Fruit fly (Drosophila melanogaster) whole organism, prepupa: Measurements from ENCODE around the gene CG5107.

Source experiments
- Blimp-1 ChIP-seq: fragments of 200-800 bp; sonication (Bioruptor generic); optimal IDR thresholded peaks from 3 replicates; lab custom pipeline; 2017; ENCODE audit warnings: missing biosample characterization, missing genetic modification characterization, mild to moderate bottlenecking, moderate library complexity, missing genetic modification reagents
- CG10631 ChIP-seq: fragments of 200-800 bp; sonication (Bioruptor generic); optimal IDR thresholded peaks from 2 replicates; lab custom pipeline; 2016; ENCODE audit warnings: missing biosample characterization, missing genetic modification characterization
- CG10669 ChIP-seq: fragments of 200-800 bp; sonication (Bioruptor generic); optimal IDR thresholded peaks from 3 replicates; lab custom pipeline; 2018; ENCODE audit warnings: missing biosample characterization, mild to moderate bottlenecking, missing genetic modification characterization, moderate library complexity
- CG11294 ChIP-seq: fragments of 200-800 bp; sonication (Bioruptor generic); IDR thresholded peaks from 2 replicates; pipeline ENCODE4 v1.3.6; 2022; ENCODE audit warnings: missing biosample characterization, missing genetic modification characterization
- CG11762 ChIP-seq: fragments of 200-800 bp; sonication (Bioruptor generic); optimal IDR thresholded peaks from 3 replicates; lab custom pipeline; 2016; ENCODE audit warnings: missing biosample characterization, missing genetic modification characterization; ENCODE audit not compliant: insufficient read depth
- CG11902 ChIP-seq: fragments of 200-800 bp; sonication (Bioruptor generic); optimal IDR thresholded peaks from 3 replicates; lab custom pipeline; 2016; ENCODE audit warnings: missing biosample characterization, missing genetic modification characterization
- CG16779 ChIP-seq: fragments of 200-800 bp; sonication (Bioruptor generic); optimal IDR thresholded peaks from 3 replicates; lab custom pipeline; 2017; ENCODE audit warnings: missing biosample characterization, mild to moderate bottlenecking, missing genetic modification characterization
- CG3032 ChIP-seq: fragments of 200-800 bp; optimal IDR thresholded peaks from 2 replicates; lab custom pipeline; 2019; ENCODE audit warnings: missing biosample characterization, mild to moderate bottlenecking, missing genetic modification characterization, moderate library complexity
- CG31627 ChIP-seq: fragments of 200-800 bp; sonication (Bioruptor generic); optimal IDR thresholded peaks from 3 replicates; lab custom pipeline; 2016; ENCODE audit warnings: missing biosample characterization, missing genetic modification characterization
- CG32006 ChIP-seq: fragments of 200-800 bp; sonication (Bioruptor generic); optimal IDR thresholded peaks from 3 replicates; lab custom pipeline; 2017; ENCODE audit warnings: missing biosample characterization, mild to moderate bottlenecking, missing genetic modification characterization
- CG4318 ChIP-seq: fragments of 200-800 bp; sonication (Bioruptor generic); optimal IDR thresholded peaks from 3 replicates; lab custom pipeline; 2017; ENCODE audit warnings: missing biosample characterization, mild to moderate bottlenecking, missing genetic modification characterization
- CG6276 ChIP-seq: fragments of 200-800 bp; sonication (Bioruptor generic); optimal IDR thresholded peaks from 2 replicates; lab custom pipeline; 2017; ENCODE audit warnings: missing biosample characterization, mild to moderate bottlenecking, missing genetic modification characterization
- CG6792 ChIP-seq: fragments of 200-800 bp; sonication (Bioruptor generic); optimal IDR thresholded peaks from 3 replicates; lab custom pipeline; 2016; ENCODE audit warnings: missing biosample characterization, missing genetic modification characterization
- CG6808 ChIP-seq: fragments of 200-800 bp; sonication (Bioruptor generic); optimal IDR thresholded peaks from 3 replicates; lab custom pipeline; 2017; ENCODE audit warnings: missing biosample characterization, missing genetic modification characterization, mild to moderate bottlenecking, moderate library complexity, missing genetic modification reagents
- CG6854 ChIP-seq: fragments of 200-800 bp; sonication (Bioruptor generic); optimal IDR thresholded peaks from 2 replicates; lab custom pipeline; 2017; ENCODE audit warnings: missing biosample characterization, mild to moderate bottlenecking, missing genetic modification characterization
- CG7368 ChIP-seq: fragments of 200-800 bp; sonication (Bioruptor generic); optimal IDR thresholded peaks from 3 replicates; lab custom pipeline; 2016; ENCODE audit warnings: missing biosample characterization, missing genetic modification characterization
- CG8119 ChIP-seq: fragments of 200-800 bp; sonication (Bioruptor generic); IDR thresholded peaks from 3 replicates; pipeline ENCODE4 v1.3.6; 2022; ENCODE audit warnings: missing biosample characterization, missing genetic modification characterization
- CG8319 ChIP-seq: fragments of 200-800 bp; sonication (Bioruptor generic); optimal IDR thresholded peaks from 3 replicates; lab custom pipeline; 2016; ENCODE audit warnings: missing biosample characterization, missing genetic modification characterization
- CG8632 ChIP-seq: fragments of 200-800 bp; sonication (Bioruptor generic); optimal IDR thresholded peaks from 3 replicates; lab custom pipeline; 2016; ENCODE audit warnings: missing biosample characterization, missing genetic modification characterization
- CG9139 ChIP-seq: fragments of 200-800 bp; sonication (Bioruptor generic); optimal IDR thresholded peaks from 3 replicates; lab custom pipeline; 2017; ENCODE audit warnings: missing biosample characterization, mild to moderate bottlenecking, missing genetic modification characterization
- Eip78C ChIP-seq: fragments of 200-800 bp; sonication (Bioruptor generic); peaks from one replicate; lab custom pipeline; 2016; ENCODE audit warnings: missing biosample characterization, missing genetic modification characterization
- Ets21C ChIP-seq: fragments of 200-800 bp; sonication (Bioruptor generic); optimal IDR thresholded peaks from 3 replicates; lab custom pipeline; 2016; ENCODE audit warnings: missing biosample characterization, missing genetic modification characterization
- Ets96B ChIP-seq: fragments of 200-800 bp; optimal IDR thresholded peaks from 2 replicates; lab custom pipeline; 2019; ENCODE audit warnings: missing biosample characterization, mild to moderate bottlenecking, missing genetic modification characterization, moderate library complexity
- Gug ChIP-seq: fragments of 200-800 bp; sonication (Bioruptor generic); IDR thresholded peaks from 2 replicates; pipeline ENCODE4 v1.3.6; 2022; ENCODE audit warnings: missing biosample characterization, missing genetic modification characterization
- Hr38 ChIP-seq: sonication (Bioruptor generic); optimal IDR thresholded peaks from 2 replicates; lab custom pipeline; 2016; ENCODE audit warnings: missing biosample characterization, missing genetic modification characterization
- Hr39 ChIP-seq: fragments of 200-800 bp; sonication (Bioruptor generic); optimal IDR thresholded peaks from 2 replicates; lab custom pipeline; 2016; ENCODE audit warnings: missing biosample characterization, missing genetic modification characterization
- Hr4 ChIP-seq: fragments of 200-800 bp; sonication (Bioruptor generic); optimal IDR thresholded peaks from 3 replicates; lab custom pipeline; 2016; ENCODE audit warnings: missing biosample characterization, missing genetic modification characterization
- Lpt ChIP-seq: fragments of 200-800 bp; sonication (Bioruptor generic); optimal IDR thresholded peaks from 3 replicates; lab custom pipeline; 2016; ENCODE audit warnings: missing biosample characterization, missing genetic modification characterization
- Met ChIP-seq: fragments of 200-800 bp; sonication (Bioruptor generic); optimal IDR thresholded peaks from 3 replicates; lab custom pipeline; 2016; ENCODE audit warnings: missing biosample characterization, missing genetic modification characterization
- Sox102F ChIP-seq: fragments of 200-800 bp; sonication (Bioruptor generic); optimal IDR thresholded peaks from 2 replicates; lab custom pipeline; 2016; ENCODE audit warnings: missing biosample characterization, mild to moderate bottlenecking, missing genetic modification characterization
- Sox15 ChIP-seq: fragments of 200-800 bp; sonication (Bioruptor generic); optimal IDR thresholded peaks from 3 replicates; lab custom pipeline; 2016; ENCODE audit warnings: missing biosample characterization, missing genetic modification characterization
- achi ChIP-seq: fragments of 200-800 bp; sonication (Bioruptor generic); optimal IDR thresholded peaks from 3 replicates; lab custom pipeline; 2016; ENCODE audit warnings: missing biosample characterization, missing genetic modification characterization
- acj6 ChIP-seq: fragments of 200-800 bp; sonication (Bioruptor generic); optimal IDR thresholded peaks from 3 replicates; lab custom pipeline; 2016; ENCODE audit warnings: missing biosample characterization, missing genetic modification characterization
- dac ChIP-seq: fragments of 200-800 bp; sonication (Bioruptor generic); optimal IDR thresholded peaks from 2 replicates; lab custom pipeline; 2017; ENCODE audit warnings: missing biosample characterization, mild to moderate bottlenecking, missing genetic modification characterization
- dsx ChIP-seq: fragments of 200-800 bp; optimal IDR thresholded peaks from 3 replicates; lab custom pipeline; 2019; ENCODE audit warnings: missing biosample characterization, mild to moderate bottlenecking, missing genetic modification characterization, moderate library complexity; ENCODE audit not compliant: poor library complexity, severe bottlenecking
- eg ChIP-seq: fragments of 200-800 bp; sonication (Bioruptor generic); IDR thresholded peaks from 3 replicates; pipeline ENCODE4 v1.3.6; 2022; ENCODE audit warnings: missing biosample characterization, missing genetic modification characterization
- esn ChIP-seq: fragments of 200-800 bp; sonication (Bioruptor generic); optimal IDR thresholded peaks from 2 replicates; lab custom pipeline; 2016; ENCODE audit warnings: missing biosample characterization, mild to moderate bottlenecking, missing genetic modification characterization, moderate library complexity
- fd59A ChIP-seq: fragments of 200-800 bp; sonication (Bioruptor generic); optimal IDR thresholded peaks from 2 replicates; lab custom pipeline; 2017; ENCODE audit warnings: missing biosample characterization, mild to moderate bottlenecking, missing genetic modification characterization, missing genetic modification reagents
- net ChIP-seq: fragments of 200-800 bp; sonication (Bioruptor generic); optimal IDR thresholded peaks from 3 replicates; lab custom pipeline; 2016; ENCODE audit warnings: missing biosample characterization, missing genetic modification characterization
- pdm3 ChIP-seq: fragments of 200-800 bp; sonication (Bioruptor generic); optimal IDR thresholded peaks from 3 replicates; lab custom pipeline; 2016; ENCODE audit warnings: missing biosample characterization, missing genetic modification characterization
- salr ChIP-seq, 2 experiments: fragments of 200-800 bp; sonication (Bioruptor generic); optimal IDR thresholded peaks; 3 replicates each; lab custom pipeline; 2016 to 2018; ENCODE audit warnings: missing biosample characterization in 2 of 2, missing genetic modification characterization in 2 of 2, mild to moderate bottlenecking in 1 of 2
- spab ChIP-seq: fragments of 200-800 bp; sonication (Bioruptor generic); optimal IDR thresholded peaks from 2 replicates; lab custom pipeline; 2017; ENCODE audit warnings: missing biosample characterization, mild to moderate bottlenecking, missing genetic modification characterization, missing genetic modification reagents
- ss ChIP-seq, 2 experiments: fragments of 200-800 bp; sonication (Bioruptor generic); optimal IDR thresholded peaks; 2 replicates in 1 of 2; 3 replicates in 1 of 2; lab custom pipeline; 2017 to 2018; ENCODE audit warnings: mild to moderate bottlenecking in 2 of 2, missing biosample characterization in 2 of 2, missing genetic modification characterization in 2 of 2, moderate library complexity in 1 of 2
- topi ChIP-seq: fragments of 200-800 bp; sonication (Bioruptor generic); optimal IDR thresholded peaks from 3 replicates; lab custom pipeline; 2016; ENCODE audit warnings: missing biosample characterization, missing genetic modification characterization
- vri ChIP-seq: fragments of 200-800 bp; sonication (Bioruptor generic); optimal IDR thresholded peaks from 3 replicates; lab custom pipeline; 2016; ENCODE audit warnings: missing biosample characterization, mild to moderate bottlenecking, missing genetic modification characterization

Gene CG5107

DNA sequence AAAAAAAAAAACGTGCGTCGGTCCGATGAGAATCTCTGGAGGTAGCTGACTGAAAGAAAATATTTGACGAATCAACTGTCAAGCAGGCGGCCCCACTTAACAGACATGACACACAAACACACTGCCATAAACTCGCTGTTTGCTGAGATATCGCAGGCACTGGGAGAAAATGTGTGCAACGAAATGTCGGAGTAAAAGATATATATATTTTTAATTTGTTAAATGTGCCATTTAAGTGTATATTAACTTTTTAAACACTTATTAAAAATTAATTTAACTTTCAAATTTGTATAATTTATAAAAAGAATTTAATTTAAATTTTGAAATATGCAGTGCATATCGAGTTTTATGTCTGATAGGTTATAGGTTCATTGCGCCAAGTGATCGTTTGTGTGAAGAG, 15.9 kb upstream of the CG5107 start (continued):
- TF ChIP-seq CG6792 (peak; percentile 25), CG10631 (GFP tag; lab: Kevin White, UChicago) (peak; percentile 60), CG9139 (GFP tag; lab: Kevin White, UChicago) (peak; percentile 46), Ets21C (GFP tag; lab: Kevin White, UChicago) (no peak), net (GFP tag; lab: Kevin White, UChicago) (peak; percentile 40), CG10669 (peak; percentile 57), achi (peak; percentile 72), CG8319 (GFP tag; lab: Kevin White, UChicago) (peak; percentile 22), Blimp-1 (GFP tag; lab: Kevin White, UChicago) (peak; percentile 1), Lpt (GFP tag; lab: Kevin White, UChicago) (peak; percentile 16), fd59A (GFP tag; lab: Kevin White, UChicago) (no peak), Sox15 (GFP tag; lab: Kevin White, UChicago) (no peak), CG4318 (GFP tag; lab: Kevin White, UChicago) (no peak), CG8119 (GFP tag; lab: Robert Waterston, UW) (peak; percentile 73), dsx (GFP tag; lab: Kevin White, UChicago) (peak; percentile 43), CG11902 (GFP tag; lab: Kevin White, UChicago) (peak; percentile 33), Hr4 (GFP tag; lab: Kevin White, UChicago) (no peak)

DNA sequence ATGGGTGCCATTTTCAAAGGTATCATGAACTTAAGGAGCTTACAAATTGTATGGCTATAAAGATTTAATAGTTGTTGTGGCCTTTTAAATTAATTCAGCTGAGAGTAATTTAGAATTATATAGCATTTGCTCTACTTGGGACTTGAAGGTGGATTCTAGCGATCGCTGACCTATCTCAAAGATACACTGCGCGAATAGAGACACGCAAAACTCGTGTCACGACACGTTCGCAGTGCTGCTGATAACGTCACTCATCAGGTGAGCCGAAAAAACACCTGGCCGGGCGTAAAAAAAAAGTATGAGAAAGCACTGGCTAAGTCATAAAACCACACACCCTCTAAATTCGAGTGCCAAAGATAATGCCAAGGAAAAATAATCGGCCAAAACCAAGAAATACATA, 15.3 kb upstream of the CG5107 start:
- TF ChIP-seq CG31627 (GFP tag; lab: Kevin White, UChicago), result no peak
- TF ChIP-seq CG32006 (GFP tag; lab: Kevin White, UChicago), result no peak
- no peak for TF ChIP-seq CG16779 (tag; lab: Kevin White, UChicago)
- TF ChIP-seq dac, result no peak
- TF ChIP-seq eg (GFP tag; lab: Robert Waterston, UW), result 0 out of 3 replicates have a peak, but pooled peaks have one; percentile 6
- TF ChIP-seq Sox102F (GFP tag; lab: Kevin White, UChicago), result peak; percentile 0
- no peak for TF ChIP-seq Blimp-1 (GFP tag; lab: Kevin White, UChicago)
- no peak for TF ChIP-seq CG8632 (GFP tag; lab: Kevin White, UChicago)
- TF ChIP-seq ss (GFP tag; optimal IDR thresholded peaks at IDR 0.05; lab: Kevin White, UChicago), result no peak
- TF ChIP-seq CG8319 (GFP tag; lab: Kevin White, UChicago), result no peak
- no peak for TF ChIP-seq topi
- TF ChIP-seq, all 60 proteins: peak for 2

DNA sequence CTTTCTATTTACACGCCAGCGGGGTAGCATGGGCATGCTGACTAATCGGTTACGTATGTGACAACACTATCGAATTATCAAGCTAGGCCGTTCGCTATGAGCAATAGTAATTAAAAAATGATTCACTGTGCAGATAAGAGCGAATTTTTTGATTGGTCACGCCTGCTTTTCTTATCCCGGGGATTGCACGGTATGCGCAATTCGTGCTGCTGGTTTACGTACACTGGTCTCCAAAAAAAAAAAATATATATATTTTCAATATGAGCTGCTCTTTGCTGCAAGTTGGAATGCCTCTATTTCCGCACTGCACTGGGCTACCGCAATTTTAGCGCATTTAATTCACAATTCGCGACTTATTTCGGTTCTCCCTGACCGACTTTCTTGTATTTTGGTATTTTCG, 14.6 kb upstream of the CG5107 start:
- TF ChIP-seq CG11762, result peak; percentile 47
- TF ChIP-seq Ets96B, result peak; percentile 17
- peak; percentile 9 for TF ChIP-seq CG8319 (GFP tag; lab: Kevin White, UChicago)
- no peak for TF ChIP-seq Hr38 (GFP tag; lab: Kevin White, UChicago)
- TF ChIP-seq CG6854 (GFP tag; lab: Kevin White, UChicago), result no peak
- peak; percentile 87 for TF ChIP-seq eg (GFP tag; lab: Robert Waterston, UW)
- TF ChIP-seq CG11294 (GFP tag; lab: Robert Waterston, UW), result peak; percentile 63
- peak; percentile 88 for TF ChIP-seq Eip78C (GFP tag; lab: Kevin White, UChicago)
- peak; percentile 87 for TF ChIP-seq CG8119 (GFP tag; lab: Robert Waterston, UW)
- TF ChIP-seq achi, result peak; percentile 34
- peak; percentile 35 for TF ChIP-seq CG3032
- TF ChIP-seq Hr39, result peak; percentile 25
- no peak for TF ChIP-seq dsx (GFP tag; lab: Kevin White, UChicago)
- peak; percentile 76 for TF ChIP-seq acj6 (GFP tag; lab: Kevin White, UChicago)
- peak; percentile 48 for TF ChIP-seq CG11902 (GFP tag; lab: Kevin White, UChicago)
- TF ChIP-seq Gug, result peak; percentile 68
- TF ChIP-seq CG6808 (GFP tag; lab: Kevin White, UChicago), result peak; percentile 24
- no peak for TF ChIP-seq vri (GFP tag; lab: Kevin White, UChicago)
- no peak for TF ChIP-seq fd59A (GFP tag; lab: Kevin White, UChicago)
- no peak for TF ChIP-seq spab (GFP tag; lab: Kevin White, UChicago)
- TF ChIP-seq CG4318 (GFP tag; lab: Kevin White, UChicago), result peak; percentile 81
- TF ChIP-seq CG7368 (GFP tag; lab: Kevin White, UChicago), result peak; percentile 54
- no peak for TF ChIP-seq Sox102F (GFP tag; lab: Kevin White, UChicago)
- peak; percentile 49 for TF ChIP-seq Met (GFP tag; lab: Kevin White, UChicago)
- TF ChIP-seq dac, result peak; percentile 68
- peak in 1 of 2 experiments; percentile 57 for TF ChIP-seq salr (GFP tag; optimal IDR thresholded peaks at IDR 0.05; lab: Kevin White, UChicago)
- peak; percentile 50 for TF ChIP-seq esn
- peak; percentile 69 for TF ChIP-seq Lpt (GFP tag; lab: Kevin White, UChicago)
- peak; percentile 81 for TF ChIP-seq pdm3
- peak; percentile 4 for TF ChIP-seq CG6792
- peak; percentile 50 for TF ChIP-seq CG10631 (GFP tag; lab: Kevin White, UChicago)
- no peak for TF ChIP-seq CG9139 (GFP tag; lab: Kevin White, UChicago)
- peak; percentile 70 for TF ChIP-seq CG6276 (GFP tag; lab: Kevin White, UChicago)
